Fruit fly (Drosophila melanogaster) whole organism, prepupa: Measurements from ENCODE around the gene CG18294.

Source experiments
- CG11902 ChIP-seq: fragments of 200-800 bp; sonication (Bioruptor generic); optimal IDR thresholded peaks from 3 replicates; lab custom pipeline; 2016; ENCODE audit warnings: missing biosample characterization, missing genetic modification characterization
- CG15336 ChIP-seq: fragments of 200-800 bp; sonication (Bioruptor generic); IDR thresholded peaks from 2 replicates; pipeline ENCODE4 v1.3.6; 2022; ENCODE audit warnings: missing biosample characterization, missing genetic modification characterization
- CG34406 ChIP-seq: fragments of 200-800 bp; sonication (Bioruptor generic); optimal IDR thresholded peaks from 3 replicates; lab custom pipeline; 2016; ENCODE audit warnings: missing biosample characterization, missing genetic modification characterization
- CG3919 ChIP-seq: fragments of 200-800 bp; sonication (Bioruptor generic); optimal IDR thresholded peaks from 3 replicates; lab custom pipeline; 2016; ENCODE audit warnings: missing biosample characterization, missing genetic modification characterization
- CG6854 ChIP-seq: fragments of 200-800 bp; sonication (Bioruptor generic); optimal IDR thresholded peaks from 2 replicates; lab custom pipeline; 2017; ENCODE audit warnings: missing biosample characterization, mild to moderate bottlenecking, missing genetic modification characterization
- Hr38 ChIP-seq: sonication (Bioruptor generic); optimal IDR thresholded peaks from 2 replicates; lab custom pipeline; 2016; ENCODE audit warnings: missing biosample characterization, missing genetic modification characterization
- Hr39 ChIP-seq: fragments of 200-800 bp; sonication (Bioruptor generic); optimal IDR thresholded peaks from 2 replicates; lab custom pipeline; 2016; ENCODE audit warnings: missing biosample characterization, missing genetic modification characterization
- Smox ChIP-seq: fragments of 200-800 bp; sonication (Bioruptor generic); optimal IDR thresholded peaks from 3 replicates; lab custom pipeline; 2016; ENCODE audit warnings: missing biosample characterization, missing genetic modification characterization
- Sox102F ChIP-seq: fragments of 200-800 bp; sonication (Bioruptor generic); optimal IDR thresholded peaks from 2 replicates; lab custom pipeline; 2016; ENCODE audit warnings: missing biosample characterization, mild to moderate bottlenecking, missing genetic modification characterization
- dac ChIP-seq: fragments of 200-800 bp; sonication (Bioruptor generic); optimal IDR thresholded peaks from 2 replicates; lab custom pipeline; 2017; ENCODE audit warnings: missing biosample characterization, mild to moderate bottlenecking, missing genetic modification characterization
- svp ChIP-seq: fragments of 200-800 bp; sonication (Bioruptor generic); peaks from one replicate; lab custom pipeline; 2016; ENCODE audit warnings: missing biosample characterization, missing genetic modification characterization

- TF ChIP-seq Sox102F (no peak), svp (GFP tag; lab: Kevin White, UChicago) (peak; percentile 22), Smox (no peak), Hr39 (GFP tag; lab: Kevin White, UChicago) (no peak), CG15336 (no peak), dac (GFP tag; lab: Kevin White, UChicago) (no peak), CG6854 (GFP tag; lab: Kevin White, UChicago) (no peak), CG11902 (no peak), CG34406 (GFP tag; lab: Kevin White, UChicago) (no peak), Hr38 (GFP tag; lab: Kevin White, UChicago) (no peak), CG3919 (GFP tag; lab: Kevin White, UChicago) (no peak)
Measured at dm6 chr3L:19512672-19513071, 37.3 kb upstream of the CG18294 start.
